Fruit fly (Drosophila melanogaster) whole organism, embryonic: ENCODE data around the gene ssh.

Experiments
- Adf1 ChIP-seq: fragments of 200-800 bp; sonication (Bioruptor generic); IDR thresholded peaks from 2 replicates; pipeline ENCODE4 v1.3.6; 2022; ENCODE audit warnings: missing biosample characterization, missing genetic modification characterization
- Aef1 ChIP-seq: fragments of 200-800 bp; sonication (Bioruptor generic); IDR thresholded peaks from 3 replicates; pipeline ENCODE4 v1.3.6; 2022; ENCODE audit warnings: missing biosample characterization, missing genetic modification characterization
- CG10209 ChIP-seq: fragments of 200-800 bp; sonication (Bioruptor generic); optimal IDR thresholded peaks from 3 replicates; lab custom pipeline; 2017; ENCODE audit warnings: missing biosample characterization, mild to moderate bottlenecking, missing genetic modification characterization, missing genetic modification reagents
- CG10979 ChIP-seq: fragments of 200-800 bp; sonication (Bioruptor generic); optimal IDR thresholded peaks from 2 replicates; lab custom pipeline; 2018; ENCODE audit warnings: missing biosample characterization, mild to moderate bottlenecking, missing genetic modification characterization, moderate library complexity
- CG12659 ChIP-seq: fragments of 200-800 bp; sonication (Bioruptor generic); optimal IDR thresholded peaks from 3 replicates; lab custom pipeline; 2017; ENCODE audit warnings: mild to moderate bottlenecking, missing biosample characterization, missing genetic modification reagents, missing genetic modification characterization
- CG12744 ChIP-seq: fragments of 200-800 bp; sonication (Bioruptor generic); optimal IDR thresholded peaks from 2 replicates; lab custom pipeline; 2016; ENCODE audit warnings: missing biosample characterization, missing genetic modification characterization
- CG14710 ChIP-seq: fragments of 200-800 bp; sonication (Bioruptor generic); optimal IDR thresholded peaks from 3 replicates; lab custom pipeline; 2019; ENCODE audit warnings: missing biosample characterization, mild to moderate bottlenecking, missing genetic modification characterization, moderate library complexity
- CG15514 ChIP-seq: fragments of 200-800 bp; sonication (Bioruptor generic); optimal IDR thresholded peaks from 3 replicates; lab custom pipeline; 2017; ENCODE audit warnings: missing biosample characterization, missing genetic modification characterization, mild to moderate bottlenecking, moderate library complexity, missing genetic modification reagents
- CG1603 ChIP-seq: fragments of 200-800 bp; sonication (Bioruptor generic); optimal IDR thresholded peaks from 2 replicates; lab custom pipeline; 2019; ENCODE audit warnings: missing biosample characterization, mild to moderate bottlenecking, missing genetic modification characterization, moderate library complexity
- CG18599 ChIP-seq: fragments of 200-800 bp; sonication (Bioruptor generic); optimal IDR thresholded peaks from 3 replicates; lab custom pipeline; 2017; ENCODE audit warnings: missing biosample characterization, missing genetic modification characterization, mild to moderate bottlenecking, moderate library complexity, missing genetic modification reagents
- CG18619 ChIP-seq: fragments of 200-800 bp; sonication (Bioruptor generic); optimal IDR thresholded peaks from 3 replicates; lab custom pipeline; 2017; ENCODE audit warnings: missing biosample characterization, mild to moderate bottlenecking, missing genetic modification characterization
- CG3065 ChIP-seq: fragments of 200-800 bp; sonication (Bioruptor generic); optimal IDR thresholded peaks from 2 replicates; lab custom pipeline; 2016; ENCODE audit warnings: missing biosample characterization, missing genetic modification characterization
- CG3407 ChIP-seq: fragments of 200-800 bp; sonication (Bioruptor generic); optimal IDR thresholded peaks from 2 replicates; lab custom pipeline; 2018; ENCODE audit warnings: missing biosample characterization, mild to moderate bottlenecking, missing genetic modification characterization
- CG3726 ChIP-seq: fragments of 200-800 bp; sonication (Bioruptor generic); IDR thresholded peaks from 3 replicates; pipeline ENCODE4, ENCODE4 v1.3.6; 2022; ENCODE audit warnings: missing biosample characterization, missing genetic modification characterization
- CG4282 ChIP-seq: fragments of 200-800 bp; sonication (Bioruptor generic); optimal IDR thresholded peaks from 2 replicates; lab custom pipeline; 2016; ENCODE audit warnings: missing biosample characterization, missing genetic modification characterization
- CG4360 ChIP-seq: fragments of 200-800 bp; sonication (Bioruptor generic); IDR thresholded peaks from 2 replicates; pipeline ENCODE4 v1.3.6; 2022; ENCODE audit warnings: missing biosample characterization, missing genetic modification characterization
- CG6791 ChIP-seq: fragments of 200-800 bp; sonication (Bioruptor generic); IDR thresholded peaks from 3 replicates; pipeline ENCODE4 v1.3.6; 2022; ENCODE audit warnings: missing biosample characterization, missing genetic modification characterization; ENCODE audit not compliant: partially characterized antibody
- CG7357 ChIP-seq: fragments of 200-800 bp; sonication (Bioruptor generic); IDR thresholded peaks from 3 replicates; pipeline ENCODE4 v1.3.6; 2022; ENCODE audit warnings: missing biosample characterization, missing genetic modification characterization
- CG7786 ChIP-seq: fragments of 200-800 bp; sonication (Bioruptor generic); optimal IDR thresholded peaks from 2 replicates; lab custom pipeline; 2016; ENCODE audit warnings: missing biosample characterization, missing genetic modification characterization
- CG9437 ChIP-seq: fragments of 200-800 bp; sonication (Bioruptor generic); optimal IDR thresholded peaks from 2 replicates; lab custom pipeline; 2018; ENCODE audit warnings: missing biosample characterization, mild to moderate bottlenecking, missing genetic modification characterization
- D ChIP-seq, 2 experiments: fragments of 200-800 bp in 1 of 2; fragments of >200 bp in 1 of 2; sonication (Bioruptor generic) in 1 of 2; optimal IDR thresholded peaks; 2 replicates in 1 of 2; 3 replicates in 1 of 2; lab custom pipeline; 2017; ENCODE audit warnings: mild to moderate bottlenecking in 1 of 2, missing biosample characterization in 1 of 2, missing genetic modification characterization in 1 of 2, missing genetic modification reagents in 1 of 2
- Deaf1 ChIP-seq: fragments of 200-800 bp; optimal IDR thresholded peaks from 3 replicates; lab custom pipeline; 2019; ENCODE audit warnings: missing biosample characterization, mild to moderate bottlenecking, missing genetic modification characterization, moderate library complexity
- Ets65A ChIP-seq: fragments of 200-800 bp; sonication (Bioruptor generic); peaks from one replicate; lab custom pipeline; 2016; ENCODE audit warnings: missing biosample characterization, missing genetic modification characterization
- Fer1 ChIP-seq: fragments of 200-800 bp; sonication (Bioruptor generic); optimal IDR thresholded peaks from 2 replicates; lab custom pipeline; 2017; ENCODE audit warnings: missing biosample characterization, mild to moderate bottlenecking, missing genetic modification characterization
- Mes4 ChIP-seq: fragments of 200-800 bp; sonication (Bioruptor generic); optimal IDR thresholded peaks from 2 replicates; lab custom pipeline; 2016; ENCODE audit warnings: missing biosample characterization, missing genetic modification characterization
- NfI ChIP-seq: fragments of 200-800 bp; sonication (Bioruptor generic); optimal IDR thresholded peaks from 3 replicates; lab custom pipeline; 2018; ENCODE audit warnings: missing biosample characterization, mild to moderate bottlenecking, missing genetic modification characterization, moderate library complexity
- Ssrp ChIP-seq: fragments of 200-800 bp; sonication (Bioruptor generic); optimal IDR thresholded peaks from 2 replicates; lab custom pipeline; 2018; ENCODE audit warnings: missing biosample characterization, mild to moderate bottlenecking, missing genetic modification characterization, moderate library complexity
- Trl ChIP-seq, 3 experiments: fragments of >200 bp in 2 of 3; fragments of 200-800 bp in 1 of 3; sonication (Bioruptor generic) in 1 of 3; optimal IDR thresholded peaks; 2 replicates in 1 of 3; 3 replicates in 2 of 3; lab custom pipeline; 2016 to 2017; ENCODE audit warnings: missing biosample characterization in 1 of 3, missing genetic modification characterization in 1 of 3
- caup ChIP-seq: fragments of 200-800 bp; sonication (Bioruptor generic); optimal IDR thresholded peaks from 3 replicates; lab custom pipeline; 2017; ENCODE audit warnings: missing biosample characterization, mild to moderate bottlenecking, missing genetic modification characterization, moderate library complexity; ENCODE audit not compliant: severe bottlenecking
- chinmo ChIP-seq: fragments of 200-800 bp; sonication (Bioruptor generic); IDR thresholded peaks from 4 replicates; pipeline ENCODE4 v1.3.6; 2022; ENCODE audit warnings: missing biosample characterization, missing genetic modification characterization; ENCODE audit not compliant: partially characterized antibody
- dysf ChIP-seq: fragments of 200-800 bp; sonication (Bioruptor generic); IDR thresholded peaks from 3 replicates; pipeline ENCODE4 v1.3.6; 2022; ENCODE audit warnings: missing biosample characterization, missing genetic modification characterization
- ham ChIP-seq: fragments of 200-800 bp; sonication (Bioruptor generic); IDR thresholded peaks from 2 replicates; pipeline ENCODE4 v1.3.6; 2022; ENCODE audit warnings: missing biosample characterization, missing genetic modification characterization
- hb ChIP-seq: fragments of 200-800 bp; sonication (Bioruptor generic); IDR thresholded peaks from 3 replicates; pipeline ENCODE4 v1.3.6; 2022; ENCODE audit warnings: missing biosample characterization, missing genetic modification characterization; ENCODE audit not compliant: partially characterized antibody
- lbe ChIP-seq: fragments of 200-800 bp; sonication (Bioruptor generic); optimal IDR thresholded peaks from 2 replicates; lab custom pipeline; 2016; ENCODE audit warnings: missing biosample characterization, mild to moderate bottlenecking, missing genetic modification characterization
- lmd ChIP-seq: fragments of 200-800 bp; sonication (Bioruptor generic); IDR thresholded peaks from 2 replicates; pipeline ENCODE4 v1.3.6; 2022; ENCODE audit warnings: missing biosample characterization, missing genetic modification characterization
- lov ChIP-seq, 2 experiments: fragments of 200-800 bp in 1 of 2; fragments of >200 bp in 1 of 2; sonication (Bioruptor generic) in 1 of 2; IDR thresholded peaks in 1 of 2; optimal IDR thresholded peaks in 1 of 2; 2 replicates in 1 of 2; 3 replicates in 1 of 2; pipeline versions ENCODE4 v1.3.6 to Lab custom; 2017 to 2022; ENCODE audit warnings: missing biosample characterization in 1 of 2, missing genetic modification characterization in 1 of 2
- nmo ChIP-seq: fragments of 200-800 bp; sonication (Bioruptor generic); optimal IDR thresholded peaks from 2 replicates; lab custom pipeline; 2018; ENCODE audit warnings: missing biosample characterization, mild to moderate bottlenecking, missing genetic modification characterization, moderate library complexity
- pros ChIP-seq: fragments of 200-800 bp; sonication (Bioruptor generic); optimal IDR thresholded peaks from 3 replicates; lab custom pipeline; 2019; ENCODE audit warnings: missing biosample characterization, mild to moderate bottlenecking, missing genetic modification characterization, moderate library complexity
- row ChIP-seq: fragments of 200-800 bp; sonication (Bioruptor generic); IDR thresholded peaks from 3 replicates; pipeline ENCODE4 v1.3.6; 2022; ENCODE audit warnings: missing biosample characterization, missing genetic modification characterization
- sna ChIP-seq: fragments of 200-800 bp; sonication (Bioruptor generic); IDR thresholded peaks from 2 replicates; pipeline ENCODE4 v1.3.6; 2022; ENCODE audit warnings: missing biosample characterization, missing genetic modification characterization; ENCODE audit not compliant: partially characterized antibody
- sqz ChIP-seq: fragments of 200-800 bp; sonication (Bioruptor generic); optimal IDR thresholded peaks from 3 replicates; lab custom pipeline; 2018; ENCODE audit warnings: missing biosample characterization, mild to moderate bottlenecking, missing genetic modification characterization
- ssp ChIP-seq: fragments of 200-800 bp; sonication (Bioruptor generic); IDR thresholded peaks from 2 replicates; pipeline ENCODE4 v1.3.6; 2022; ENCODE audit warnings: missing biosample characterization, missing genetic modification characterization
- tap ChIP-seq: fragments of 200-800 bp; optimal IDR thresholded peaks from 3 replicates; lab custom pipeline; 2019; ENCODE audit warnings: missing biosample characterization, mild to moderate bottlenecking, missing genetic modification characterization, moderate library complexity

The ssh gene

dm6 chr3R:24985029-24985685 lies 40.4 kb upstream of the ssh start:
- TF ChIP-seq hb: no peak
- peak; percentile 92 for TF ChIP-seq Adf1 (GFP tag; lab: Robert Waterston, UW)
- TF ChIP-seq chinmo (GFP tag; lab: Robert Waterston, UW): peak; percentile 64; the same call in 1 of the 4 replicates
- peak; percentile 57 for TF ChIP-seq sqz
- peak; percentile 30 to 38 for TF ChIP-seq Trl (optimal IDR thresholded peaks at IDR 0.05; lab: Kevin White, UChicago)
- no peak for TF ChIP-seq Trl (GFP tag; optimal IDR thresholded peaks at IDR 0.05; lab: Kevin White, UChicago)
- no peak for TF ChIP-seq CG12744 (GFP tag; lab: Kevin White, UChicago)
- peak; percentile 3 for TF ChIP-seq lbe
- 0 out of 2 replicates have a peak, but pooled peaks have one; percentile 34 for TF ChIP-seq sna (GFP tag; lab: Robert Waterston, UW)
- TF ChIP-seq caup (GFP tag; lab: Kevin White, UChicago): no peak
- peak; percentile 90 for TF ChIP-seq Deaf1
- TF ChIP-seq Ets65A (GFP tag; lab: Kevin White, UChicago): peak; percentile 67
- TF ChIP-seq pros (GFP tag; lab: Kevin White, UChicago): peak; percentile 72

- peak; percentile 40 for TF ChIP-seq tap (tag; lab: Kevin White, UChicago)
- peak; percentile 85 for TF ChIP-seq CG4360
- no peak for TF ChIP-seq CG3726 (GFP tag; lab: Robert Waterston, UW)
- TF ChIP-seq Mes4 (GFP tag; lab: Kevin White, UChicago): no peak
- no peak for TF ChIP-seq CG6791 (GFP tag; lab: Robert Waterston, UW)
- TF ChIP-seq Ssrp (tag; lab: Kevin White, UChicago): peak; percentile 38
- no peak for TF ChIP-seq D (optimal IDR thresholded peaks at IDR 0.05; lab: Kevin White, UChicago)
- peak; percentile 37 for TF ChIP-seq D (GFP tag; optimal IDR thresholded peaks at IDR 0.05; lab: Kevin White, UChicago)
- TF ChIP-seq CG18599: peak; percentile 85
- peak; percentile 39 for TF ChIP-seq CG12659 (GFP tag; lab: Kevin White, UChicago)
- peak; percentile 46 for TF ChIP-seq CG10209
- TF ChIP-seq lbe: peak; percentile 60
- peak; percentile 40; the same call in 1 of the 2 replicates for TF ChIP-seq ssp (GFP tag; lab: Robert Waterston, UW)
- no peak for TF ChIP-seq CG4282 (GFP tag; lab: Kevin White, UChicago)
- peak; percentile 55; the same call in 2 of the 3 replicates for TF ChIP-seq dysf (GFP tag; lab: Robert Waterston, UW)
- TF ChIP-seq CG9437: peak; percentile 27
- TF ChIP-seq Aef1 (GFP tag; lab: Robert Waterston, UW): peak; percentile 30; the same call in 1 of the 3 replicates
- peak; percentile 39; the same call in 1 of the 2 replicates for TF ChIP-seq lmd (GFP tag; lab: Robert Waterston, UW)
- peak; percentile 75 for TF ChIP-seq row (GFP tag; lab: Robert Waterston, UW)
- peak; percentile 24 for TF ChIP-seq CG14710 (tag; lab: Kevin White, UChicago)
- peak; percentile 27 for TF ChIP-seq CG3407 (GFP tag; lab: Kevin White, UChicago)
- TF ChIP-seq ham: no peak
- TF ChIP-seq CG10979 (tag; lab: Kevin White, UChicago): peak; percentile 56
- no peak for TF ChIP-seq CG7786 (GFP tag; lab: Kevin White, UChicago)
- 0 out of 3 replicates have a peak, but pooled peaks have one; percentile 9 for TF ChIP-seq CG7357 (GFP tag; lab: Robert Waterston, UW)
- TF ChIP-seq CG15514 (GFP tag; lab: Kevin White, UChicago): peak; percentile 37
- TF ChIP-seq CG3065 (GFP tag; lab: Kevin White, UChicago): no peak
- peak; percentile 73 for TF ChIP-seq nmo (GFP tag; lab: Kevin White, UChicago)
- TF ChIP-seq lov (optimal IDR thresholded peaks at IDR 0.05; lab: Kevin White, UChicago): no peak
- no peak for TF ChIP-seq lov (GFP tag; IDR thresholded peaks at IDR 0.05; lab: Robert Waterston, UW)
- peak; percentile 42 for TF ChIP-seq NfI
- peak; percentile 49 for TF ChIP-seq CG18619 (GFP tag; lab: Kevin White, UChicago)
- no peak for TF ChIP-seq CG1603 (tag; lab: Kevin White, UChicago)
- no peak for TF ChIP-seq Fer1
Observed at dm6 chr3R:24983537-24984501, 39.1 kb upstream of the ssh start, which contains the start of gene tnc. Gene tnc (plus strand): TSS chr3R:24984384.
